Worm (Caenorhabditis elegans) whole organism, L4/young adult: ENCODE results near the gene K08C7.6.
"Not testable (repeated sequence)": the region's sequence is repeated elsewhere in the genome, so short reads cannot be mapped to it uniquely, and the experiment has no call there.

ENCODE experiments used
- W03F9.2 ChIP-seq: fragments of 150-350 bp; optimal IDR thresholded peaks from 2 replicates; lab custom pipeline; 2014; ENCODE audit warnings: missing biosample characterization, missing genetic modification characterization
- dao-5 ChIP-seq: sonication (generic microtip); optimal IDR thresholded peaks from 2 replicates; lab custom pipeline; 2016; ENCODE audit warnings: missing genotype, missing genetic modification characterization, moderate library complexity, missing compliant biosample characterization
- him-1 ChIP-seq: sonication (generic microtip); optimal IDR thresholded peaks from 2 replicates; lab custom pipeline; 2016; ENCODE audit warnings: missing genotype, missing genetic modification reagents, missing genetic modification characterization, missing compliant biosample characterization

K08C7.6 gene

DNA sequence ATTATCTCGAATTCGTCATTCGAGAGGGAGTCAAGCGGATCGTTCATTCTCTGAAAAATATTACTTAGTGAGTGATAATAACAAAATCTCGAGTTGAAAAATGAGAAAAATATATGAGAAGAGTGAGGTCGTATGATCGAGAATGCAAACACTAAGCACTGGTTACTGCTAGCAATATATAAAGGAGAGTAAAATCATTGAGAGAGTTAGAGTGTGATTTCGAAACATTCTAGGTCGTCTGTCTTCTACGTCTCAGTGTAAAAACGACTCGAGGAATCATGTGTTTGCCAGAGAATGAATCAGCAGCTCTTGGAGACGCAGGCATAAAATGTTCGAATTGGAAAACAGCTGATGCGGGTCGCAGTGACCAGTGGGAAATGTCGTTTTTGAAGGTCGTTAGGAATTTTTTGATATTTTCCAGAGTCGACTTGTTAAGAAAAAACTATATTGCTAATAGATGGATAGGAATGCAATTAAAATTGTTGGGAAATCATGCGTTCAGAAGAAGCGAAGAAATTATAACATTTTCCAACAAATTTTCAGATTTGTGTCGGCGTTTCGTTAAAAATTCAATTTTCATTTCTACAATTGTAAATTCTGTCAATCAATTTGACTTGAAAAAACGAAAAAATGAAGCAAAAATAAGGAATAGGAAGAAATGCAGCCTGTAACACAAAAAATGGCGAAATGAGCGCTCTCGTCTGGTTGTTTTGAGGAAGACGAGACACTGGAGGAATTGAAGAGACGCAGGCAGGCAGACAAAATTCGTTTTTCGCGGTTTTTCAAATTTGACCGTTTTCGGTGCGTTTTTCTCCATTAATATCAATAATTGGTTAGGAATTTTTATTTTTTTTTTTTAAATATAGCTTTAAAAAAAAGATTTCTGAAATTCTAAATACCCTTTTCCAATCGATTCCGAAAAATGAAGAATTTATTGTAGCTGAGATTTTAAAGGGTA lies 11.6 kb upstream of the K08C7.6 start, which contains the start of gene allo-1:
allo-1 (minus strand) TSS at position 51 of the 958 bp plus-strand sequence.
- TF ChIP-seq him-1 (tag; lab: Kevin White, UChicago) = no peak
- no peak for TF ChIP-seq dao-5 (tag; lab: Kevin White, UChicago)
- TF ChIP-seq W03F9.2 (tag; lab: Kevin White, UChicago) = peak; percentile 62

DNA sequence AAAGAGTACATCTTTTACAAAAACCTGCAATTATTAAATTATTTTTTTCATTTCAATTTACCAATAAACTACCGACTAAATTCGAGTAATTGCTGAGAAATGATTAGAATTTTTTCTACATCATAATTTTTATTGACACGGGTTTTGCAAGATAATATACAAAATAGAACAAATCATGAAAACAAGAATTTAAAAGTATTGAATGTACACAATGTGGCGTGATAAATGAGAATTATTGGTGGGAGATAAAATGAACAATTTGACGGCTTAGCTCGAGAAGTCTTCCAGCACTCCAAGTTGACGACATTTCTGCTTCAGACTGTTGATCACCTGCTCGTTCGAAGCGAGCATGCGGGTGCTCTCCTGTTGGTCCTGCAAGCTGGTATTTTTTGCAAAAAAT lies 9.5 kb upstream of the K08C7.6 start, which contains the start of gene R102.4:
R102.4 (minus strand) TSS at position 101 of the 400 bp plus-strand sequence.
- TF ChIP-seq dao-5 (tag; lab: Kevin White, UChicago) = no peak
- TF ChIP-seq W03F9.2 (tag; lab: Kevin White, UChicago) = no peak
- TF ChIP-seq him-1 (tag; lab: Kevin White, UChicago) = no peak

DNA sequence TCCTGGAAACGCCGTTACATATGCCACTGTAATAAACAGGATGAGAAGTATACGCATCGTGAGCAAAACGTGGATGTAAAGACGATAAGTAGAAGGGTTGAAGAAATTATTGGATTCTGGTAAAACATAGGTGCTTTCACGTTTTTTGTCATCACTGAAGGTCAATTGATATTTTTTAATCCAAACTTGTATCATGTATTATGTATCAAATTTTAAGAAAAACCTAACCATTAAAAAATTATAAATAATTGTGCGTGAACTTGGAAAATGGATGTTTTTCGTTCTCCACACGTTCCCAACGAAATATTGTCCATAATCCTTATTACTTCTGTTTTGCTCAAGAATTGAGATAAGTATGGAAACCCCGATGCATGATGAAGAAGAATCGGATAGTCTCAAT lies 4.5 kb upstream of the K08C7.6 start, which contains the start of gene R102.8:
R102.8 (minus strand) TSS at position 101 of the 400 bp plus-strand sequence.
- TF ChIP-seq him-1 (tag; lab: Kevin White, UChicago) = no peak

ce11 chrIV:10688972-10689567 lies 3.4 kb upstream of the K08C7.6 start, which contains the start of gene R102.3:
R102.3 (plus strand) TSS chrIV:10689517.
- TF ChIP-seq W03F9.2 (tag; lab: Kevin White, UChicago) = no peak
- TF ChIP-seq him-1 (tag; lab: Kevin White, UChicago) = no peak
- TF ChIP-seq dao-5 (tag; lab: Kevin White, UChicago) = no peak

ce11 chrIV:10687307-10687706 lies 1.6 kb upstream of the K08C7.6 start, which contains the start of gene R102.2:
R102.2 (plus strand) TSS chrIV:10687607.
- not testable (repeated sequence) for TF ChIP-seq W03F9.2, him-1, dao-5 (tag; lab: Kevin White, UChicago)

ce11 chrIV:10682155-10682749 lies 3.4 kb downstream of the K08C7.6 start, which contains the start of gene fmo-2:
fmo-2 (plus strand) TSS chrIV:10682524.
- no peak for TF ChIP-seq dao-5 (tag; lab: Kevin White, UChicago)
- no peak for TF ChIP-seq him-1 (tag; lab: Kevin White, UChicago)
- no peak for TF ChIP-seq W03F9.2 (tag; lab: Kevin White, UChicago)

- TF ChIP-seq dao-5 (tag; lab: Kevin White, UChicago) = no peak
- TF ChIP-seq him-1 (tag; lab: Kevin White, UChicago) = no peak
- no peak for TF ChIP-seq W03F9.2 (tag; lab: Kevin White, UChicago)
Observed at ce11 chrIV:10680379-10680778, 5.3 kb downstream of the K08C7.6 start, which contains the start of gene K08C7.4. K08C7.4 (minus strand) TSS chrIV:10680479.

ce11 chrIV:10668561-10668960 lies 17.1 kb downstream of the K08C7.6 start:
- no peak for TF ChIP-seq W03F9.2 (tag; lab: Kevin White, UChicago)
- TF ChIP-seq dao-5 (tag; lab: Kevin White, UChicago) = no peak
- no peak for TF ChIP-seq him-1 (tag; lab: Kevin White, UChicago)

DNA sequence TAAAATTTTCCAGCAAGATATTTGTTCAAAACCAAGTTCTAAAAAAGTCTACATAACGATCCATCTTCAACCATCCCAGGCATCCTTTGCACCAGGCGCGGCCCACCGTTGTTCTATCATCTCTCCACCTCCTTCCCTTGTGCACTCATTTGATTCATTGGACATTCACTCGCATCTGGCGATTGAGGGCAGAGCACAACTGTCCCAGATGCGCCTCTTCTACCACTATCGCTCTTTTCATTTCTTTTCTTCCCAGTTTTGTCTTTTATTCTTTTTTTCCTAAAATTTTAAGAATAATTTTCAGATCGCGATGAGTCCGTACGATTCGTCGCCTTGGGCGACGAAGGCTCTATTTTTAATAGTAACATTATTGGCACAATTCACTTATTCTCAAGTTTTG lies 19.1 kb downstream of the K08C7.6 start, which contains the start of gene epi-1:
epi-1 (plus strand) TSS at position 301 of the 400 bp plus-strand sequence.
- TF ChIP-seq dao-5 (tag; lab: Kevin White, UChicago) = no peak
- no peak for TF ChIP-seq him-1 (tag; lab: Kevin White, UChicago)
- no peak for TF ChIP-seq W03F9.2 (tag; lab: Kevin White, UChicago)

- no peak for TF ChIP-seq him-1 (tag; lab: Kevin White, UChicago)
- no peak for TF ChIP-seq W03F9.2 (tag; lab: Kevin White, UChicago)
- TF ChIP-seq dao-5 (tag; lab: Kevin White, UChicago) = no peak
Observed at ce11 chrIV:10664134-10664533, 21.5 kb downstream of the K08C7.6 start, which contains the start of gene K08C7.7. K08C7.7 (plus strand) TSS chrIV:10664434.

ce11 chrIV:10661760-10662159 lies 23.9 kb downstream of the K08C7.6 start, which contains the start of gene fmo-1:
fmo-1 (plus strand) TSS chrIV:10661857.
- TF ChIP-seq him-1 (tag; lab: Kevin White, UChicago) (no peak), W03F9.2 (tag; lab: Kevin White, UChicago) (no peak), dao-5 (tag; lab: Kevin White, UChicago) (no peak)

- TF ChIP-seq him-1 (tag; lab: Kevin White, UChicago) (no peak), dao-5 (tag; lab: Kevin White, UChicago) (no peak), W03F9.2 (tag; lab: Kevin White, UChicago) (no peak)
Observed at ce11 chrIV:10661072-10661471, 24.6 kb downstream of the K08C7.6 start.
